Worm (Caenorhabditis elegans) whole organism, young adult: ENCODE data around the gene F10G7.10.

ENCODE experiments used
- F39B2.1 ChIP-seq: fragments of 200-800 bp; sonication (Bioruptor generic); IDR thresholded peaks from 2 replicates; pipeline ENCODE4 v1.3.6; 2022; ENCODE audit warnings: missing genetic modification reagents, missing genetic modification characterization, missing compliant biosample characterization
- ZK185.1 ChIP-seq: sonication (generic microtip); optimal IDR thresholded peaks from 2 replicates; lab custom pipeline; 2016; ENCODE audit warnings: mild to moderate bottlenecking, missing genetic modification characterization, missing compliant biosample characterization; ENCODE audit not compliant: poor library complexity, severe bottlenecking
- ceh-100 ChIP-seq: fragments of 200-800 bp; sonication (Bioruptor generic); IDR thresholded peaks from 2 replicates; pipeline ENCODE4 v1.3.6; 2022; ENCODE audit warnings: missing genetic modification reagents, missing genetic modification characterization, missing compliant biosample characterization
- ceh-27 ChIP-seq: fragments of 200-800 bp; sonication (Bioruptor generic); optimal IDR thresholded peaks from 2 replicates; lab custom pipeline; 2018; ENCODE audit warnings: mild to moderate bottlenecking, missing genetic modification characterization, moderate library complexity, missing compliant biosample characterization
- efl-1 ChIP-seq: fragments of 150-350 bp; optimal IDR thresholded peaks from 2 replicates; lab custom pipeline; 2014; ENCODE audit warnings: missing biosample characterization, missing genetic modification reagents, missing genetic modification characterization
- him-1 ChIP-seq: sonication (generic microtip); optimal IDR thresholded peaks from 2 replicates; lab custom pipeline; 2016; ENCODE audit warnings: missing genotype, missing genetic modification reagents, missing genetic modification characterization, missing compliant biosample characterization
- lsl-1 ChIP-seq: fragments of 200-800 bp; sonication (Bioruptor generic); optimal IDR thresholded peaks from 2 replicates; lab custom pipeline; 2018; ENCODE audit warnings: mild to moderate bottlenecking, missing genetic modification characterization, moderate library complexity, missing compliant biosample characterization
- nhr-179 ChIP-seq: sonication (generic microtip); optimal IDR thresholded peaks from 2 replicates; lab custom pipeline; 2016; ENCODE audit warnings: mild to moderate bottlenecking, missing genetic modification characterization, missing compliant biosample characterization
- tlf-1 ChIP-seq: fragments of 200-800 bp; sonication (Bioruptor generic); optimal IDR thresholded peaks from 2 replicates; lab custom pipeline; 2018; ENCODE audit warnings: mild to moderate bottlenecking, missing genetic modification characterization, missing compliant biosample characterization
- ztf-6 ChIP-seq: fragments of 200-800 bp; sonication (Bioruptor generic); IDR thresholded peaks from 2 replicates; pipeline ENCODE4 v1.3.6; 2022; ENCODE audit warnings: missing genetic modification reagents, missing genetic modification characterization, missing compliant biosample characterization

DNA sequence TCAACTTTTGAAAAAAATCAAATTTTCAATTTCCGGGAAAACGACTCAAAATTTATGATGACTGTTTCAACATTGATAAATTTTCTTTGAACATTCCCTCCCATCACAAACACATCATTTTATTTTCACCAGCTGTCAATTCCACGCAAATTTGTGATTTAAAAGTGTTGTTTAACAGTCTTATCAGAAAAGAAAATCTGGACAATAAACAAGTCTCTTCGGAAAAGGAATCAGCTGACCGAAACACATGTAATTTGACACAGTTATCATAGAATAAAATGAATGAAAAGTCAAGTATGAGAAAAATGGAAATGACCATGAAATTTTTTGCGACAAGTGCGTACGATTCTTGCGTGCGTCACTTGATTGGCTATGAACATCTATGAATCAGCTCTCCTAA, 43.0 kb upstream of the F10G7.10 start:
- TF ChIP-seq ceh-100 (GFP tag; lab: Robert Waterston, UW): no peak
- TF ChIP-seq ceh-27 (GFP tag; lab: Kevin White, UChicago): no peak
- TF ChIP-seq nhr-179 (tag; lab: Kevin White, UChicago): no peak
- no peak for TF ChIP-seq lsl-1
- no peak for TF ChIP-seq efl-1 (GFP tag; lab: Kevin White, UChicago)
- no peak for TF ChIP-seq F39B2.1 (GFP tag; lab: Robert Waterston, UW)
- TF ChIP-seq tlf-1 (GFP tag; lab: Kevin White, UChicago): no peak
- TF ChIP-seq ZK185.1 (tag; lab: Kevin White, UChicago): no peak
- no peak for TF ChIP-seq him-1 (tag; lab: Kevin White, UChicago)
- no peak for TF ChIP-seq ztf-6 (GFP tag; lab: Robert Waterston, UW)
